Worm (Caenorhabditis elegans) whole organism, late embryonic: ENCODE data around the gene gars-1.
A peak's percentile ranks its signal among the peaks of the same experiment; 100 is the strongest.

Source experiments
- C38D4.7 ChIP-seq: fragments of 200-800 bp; sonication (Bioruptor generic); optimal IDR thresholded peaks from 2 replicates; lab custom pipeline; 2018; ENCODE audit warnings: mild to moderate bottlenecking, missing genetic modification characterization, moderate library complexity, missing compliant biosample characterization
- K02D7.2 ChIP-seq: sonication (generic microtip); optimal IDR thresholded peaks from 2 replicates; lab custom pipeline; 2017; ENCODE audit warnings: mild to moderate bottlenecking, missing genetic modification characterization, missing compliant biosample characterization
- K09A11.1 ChIP-seq: sonication (generic microtip); optimal IDR thresholded peaks from 2 replicates; lab custom pipeline; 2017; ENCODE audit warnings: antibody characterized with exemption, mild to moderate bottlenecking, missing genetic modification characterization, missing compliant biosample characterization; ENCODE audit not compliant: insufficient read depth
- ahr-1 ChIP-seq: sonication (generic microtip); optimal IDR thresholded peaks from 2 replicates; lab custom pipeline; 2016; ENCODE audit warnings: missing genetic modification characterization, missing compliant biosample characterization
- ceh-18 ChIP-seq: sonication (generic microtip); optimal IDR thresholded peaks from 2 replicates; lab custom pipeline; 2016; ENCODE audit warnings: missing genetic modification characterization, missing compliant biosample characterization
- ceh-19 ChIP-seq: fragments of 200-800 bp; sonication (Bioruptor generic); optimal IDR thresholded peaks from 2 replicates; lab custom pipeline; 2018; ENCODE audit warnings: mild to moderate bottlenecking, missing genetic modification characterization, missing compliant biosample characterization
- ceh-2 ChIP-seq: sonication (generic microtip); optimal IDR thresholded peaks from 2 replicates; lab custom pipeline; 2016; ENCODE audit warnings: missing genotype, missing genetic modification characterization, missing compliant biosample characterization
- ceh-22 ChIP-seq: sonication (generic microtip); optimal IDR thresholded peaks from 2 replicates; lab custom pipeline; 2017; ENCODE audit warnings: missing biosample characterization, missing genetic modification characterization
- ceh-30 ChIP-seq: fragments of 150-350 bp; optimal IDR thresholded peaks from 2 replicates; lab custom pipeline; 2014; ENCODE audit warnings: missing biosample characterization, missing genetic modification characterization
- ceh-31 ChIP-seq: sonication (generic microtip); optimal IDR thresholded peaks from 2 replicates; lab custom pipeline; 2016; ENCODE audit warnings: missing genetic modification characterization, missing compliant biosample characterization
- ceh-45 ChIP-seq: fragments of 200-800 bp; sonication (Bioruptor generic); IDR thresholded peaks from 2 replicates; pipeline ENCODE4 v1.3.6; 2022; ENCODE audit warnings: missing genetic modification reagents, missing genetic modification characterization, missing compliant biosample characterization
- ceh-9 ChIP-seq: sonication (generic microtip); optimal IDR thresholded peaks from 2 replicates; lab custom pipeline; 2016; ENCODE audit warnings: mild to moderate bottlenecking, missing genetic modification characterization, inconsistent platforms, missing compliant biosample characterization
- che-1 ChIP-seq: sonication (generic microtip); optimal IDR thresholded peaks from 2 replicates; lab custom pipeline; 2016; ENCODE audit warnings: mild to moderate bottlenecking, missing genetic modification characterization, missing compliant biosample characterization
- dmd-4 ChIP-seq: sonication (generic microtip); optimal IDR thresholded peaks from 2 replicates; lab custom pipeline; 2016; ENCODE audit warnings: borderline replicate concordance, missing genetic modification characterization, missing compliant biosample characterization
- elt-4 ChIP-seq: sonication (generic microtip); optimal IDR thresholded peaks from 2 replicates; lab custom pipeline; 2016; ENCODE audit warnings: missing genetic modification characterization, missing compliant biosample characterization
- eyg-1 ChIP-seq: sonication (generic microtip); optimal IDR thresholded peaks from 2 replicates; lab custom pipeline; 2016; ENCODE audit warnings: missing genotype, missing genetic modification characterization, missing compliant biosample characterization
- fkh-10 ChIP-seq: fragments of 150-350 bp; optimal IDR thresholded peaks from 2 replicates; lab custom pipeline; 2014; ENCODE audit warnings: missing biosample characterization, missing genetic modification reagents, missing genetic modification characterization
- gmeb-2 ChIP-seq: sonication (generic microtip); optimal IDR thresholded peaks from 2 replicates; lab custom pipeline; 2016; ENCODE audit warnings: missing genetic modification characterization, inconsistent platforms, missing compliant biosample characterization
- hlh-13 ChIP-seq: fragments of 200-800 bp; sonication (Bioruptor generic); optimal IDR thresholded peaks from 2 replicates; lab custom pipeline; 2018; ENCODE audit warnings: mild to moderate bottlenecking, missing genetic modification characterization, missing compliant biosample characterization
- hlh-30 ChIP-seq: sonication (generic microtip); optimal IDR thresholded peaks from 2 replicates; lab custom pipeline; 2017; ENCODE audit warnings: antibody characterized with exemption, missing genetic modification characterization, missing compliant biosample characterization; ENCODE audit not compliant: insufficient read depth
- lim-6 ChIP-seq: sonication (generic microtip); optimal IDR thresholded peaks from 2 replicates; lab custom pipeline; 2016; ENCODE audit warnings: missing genetic modification characterization, missing compliant biosample characterization
- odd-2 ChIP-seq: sonication (generic microtip); optimal IDR thresholded peaks from 2 replicates; lab custom pipeline; 2017; ENCODE audit warnings: antibody characterized with exemption, mild to moderate bottlenecking, missing genetic modification characterization, missing compliant biosample characterization
- pax-1 ChIP-seq: fragments of 150-350 bp; optimal IDR thresholded peaks from 2 replicates; lab custom pipeline; 2014; ENCODE audit warnings: missing biosample characterization, missing genetic modification characterization
- pha-4 ChIP-seq: fragments of 150-350 bp; optimal IDR thresholded peaks from 2 replicates; lab custom pipeline; 2018; ENCODE audit warnings: missing biosample characterization, missing genetic modification reagents, missing genetic modification characterization
- pros-1 ChIP-seq: fragments of 150-350 bp; optimal IDR thresholded peaks from 2 replicates; lab custom pipeline; 2014; ENCODE audit warnings: missing biosample characterization, missing genetic modification reagents, missing genetic modification characterization
- ref-2 ChIP-seq: sonication (generic microtip); optimal IDR thresholded peaks from 2 replicates; lab custom pipeline; 2016; ENCODE audit warnings: missing genetic modification characterization, missing compliant biosample characterization
- sdc-2 ChIP-seq: sonication (generic microtip); optimal IDR thresholded peaks from 2 replicates; lab custom pipeline; 2016; ENCODE audit warnings: missing genotype, missing genetic modification characterization, missing compliant biosample characterization
- sox-2 ChIP-seq: fragments of 200-800 bp; sonication (Bioruptor generic); IDR thresholded peaks from 2 replicates; pipeline ENCODE4 v1.3.6; 2022; ENCODE audit warnings: missing genetic modification reagents, missing genetic modification characterization, missing compliant biosample characterization
- syd-9 ChIP-seq: sonication (generic microtip); optimal IDR thresholded peaks from 2 replicates; lab custom pipeline; 2016; ENCODE audit warnings: mild to moderate bottlenecking, missing genetic modification characterization, moderate library complexity, missing compliant biosample characterization
- tbx-2 ChIP-seq: sonication (generic microtip); optimal IDR thresholded peaks from 2 replicates; lab custom pipeline; 2016; ENCODE audit warnings: missing genetic modification characterization, missing compliant biosample characterization
- tbx-7 ChIP-seq: sonication (generic microtip); optimal IDR thresholded peaks from 2 replicates; lab custom pipeline; 2016; ENCODE audit warnings: missing genotype, missing genetic modification characterization, missing compliant biosample characterization
- ttx-3 ChIP-seq: sonication (generic microtip); optimal IDR thresholded peaks from 2 replicates; lab custom pipeline; 2016; ENCODE audit warnings: missing genetic modification reagents, missing genetic modification characterization, missing compliant biosample characterization
- unc-42 ChIP-seq: sonication (generic microtip); optimal IDR thresholded peaks from 2 replicates; lab custom pipeline; 2016; ENCODE audit warnings: missing genotype, missing genetic modification characterization, missing compliant biosample characterization
- unc-55 ChIP-seq: sonication (generic microtip); optimal IDR thresholded peaks from 2 replicates; lab custom pipeline; 2017; ENCODE audit warnings: missing biosample characterization, missing genetic modification reagents, missing genetic modification characterization
- unc-86 ChIP-seq: sonication (generic microtip); optimal IDR thresholded peaks from 2 replicates; lab custom pipeline; 2016; ENCODE audit warnings: missing genetic modification characterization, missing compliant biosample characterization
- zip-5 ChIP-seq: sonication (generic microtip); optimal IDR thresholded peaks from 2 replicates; lab custom pipeline; 2016; ENCODE audit warnings: missing genetic modification characterization, missing compliant biosample characterization

The gars-1 gene

ce11 chrIII:5199577-5199976 lies 36.1 kb upstream of the gars-1 start, which contains the start of gene emb-8:
Gene emb-8, minus strand, starts transcription at chrIII:5199677.
- TF ChIP-seq sdc-2 (tag; lab: Kevin White, UChicago) = no peak
- no peak for TF ChIP-seq eyg-1 (tag; lab: Kevin White, UChicago)
- no peak for TF ChIP-seq fkh-10 (GFP tag; lab: Kevin White, UChicago)
- TF ChIP-seq C38D4.7 (GFP tag; lab: Kevin White, UChicago) = no peak
- TF ChIP-seq tbx-7 (tag; lab: Kevin White, UChicago) = no peak
- TF ChIP-seq ceh-9 (tag; lab: Kevin White, UChicago) = no peak
- TF ChIP-seq ceh-18 (tag; lab: Kevin White, UChicago) = no peak
- TF ChIP-seq ceh-22 (tag; lab: Kevin White, UChicago) = no peak
- no peak for TF ChIP-seq ceh-2
- TF ChIP-seq unc-55 (GFP tag; lab: Kevin White, UChicago) = no peak
- no peak for TF ChIP-seq ceh-45
- TF ChIP-seq, all 69 proteins: peak for 0

ce11 chrIII:5196298-5197045 lies 33.0 kb upstream of the gars-1 start:
- TF ChIP-seq unc-42 (tag; lab: Kevin White, UChicago) (no peak), ref-2 (tag; lab: Kevin White, UChicago) (no peak), che-1 (tag; lab: Kevin White, UChicago) (no peak), pros-1 (tag; lab: Kevin White, UChicago) (no peak), dmd-4 (tag; lab: Kevin White, UChicago) (no peak), ceh-19 (no peak), ahr-1 (tag; lab: Kevin White, UChicago) (no peak), pha-4 (tag; lab: Kevin White, UChicago) (no peak), odd-2 (no peak), sdc-2 (tag; lab: Kevin White, UChicago) (no peak), pax-1 (tag; lab: Kevin White, UChicago) (no peak), lim-6 (tag; lab: Kevin White, UChicago) (no peak), eyg-1 (tag; lab: Kevin White, UChicago) (no peak), elt-4 (tag; lab: Kevin White, UChicago) (no peak)

- TF ChIP-seq K02D7.2 (tag; lab: Kevin White, UChicago) (no peak), ceh-22 (tag; lab: Kevin White, UChicago) (no peak), ceh-45 (no peak), ttx-3 (no peak), unc-86 (tag; lab: Kevin White, UChicago) (no peak), zip-5 (tag; lab: Kevin White, UChicago) (no peak), che-1 (tag; lab: Kevin White, UChicago) (no peak), ahr-1 (tag; lab: Kevin White, UChicago) (no peak), syd-9 (no peak), K09A11.1 (tag; lab: Kevin White, UChicago) (no peak), ceh-30 (tag; lab: Kevin White, UChicago) (no peak), ceh-31 (tag; lab: Kevin White, UChicago) (no peak), fkh-10 (GFP tag; lab: Kevin White, UChicago) (no peak), tbx-7 (tag; lab: Kevin White, UChicago) (no peak), tbx-2 (tag; lab: Kevin White, UChicago) (no peak), gmeb-2 (no peak), sox-2 (GFP tag; lab: Robert Waterston, UW) (no peak), pha-4 (tag; lab: Kevin White, UChicago) (no peak)
Measured at ce11 chrIII:5195690-5196089, 32.3 kb upstream of the gars-1 start, which contains the start of gene moc-6. Gene moc-6, plus strand, starts transcription at chrIII:5195990.

- TF ChIP-seq hlh-30 (peak; percentile 18), hlh-13 (no peak)
Measured at ce11 chrIII:5193266-5193665, 29.8 kb upstream of the gars-1 start.
